Fruit fly (Drosophila melanogaster) whole organism: ENCODE measurements around the gene tal-2A.

Experiments used
- CG8478 ChIP-seq: fragments of >200 bp; optimal IDR thresholded peaks from 2 replicates; lab custom pipeline; 2018; ENCODE audit warnings: inconsistent platforms
- psq ChIP-seq: fragments of >200 bp; optimal IDR thresholded peaks from 2 replicates; lab custom pipeline; 2017
- usp ChIP-seq: fragments of >200 bp; optimal IDR thresholded peaks from 2 replicates; lab custom pipeline; 2017; ENCODE audit warnings: missing biosample characterization, missing genetic modification characterization, mixed read lengths

DNA sequence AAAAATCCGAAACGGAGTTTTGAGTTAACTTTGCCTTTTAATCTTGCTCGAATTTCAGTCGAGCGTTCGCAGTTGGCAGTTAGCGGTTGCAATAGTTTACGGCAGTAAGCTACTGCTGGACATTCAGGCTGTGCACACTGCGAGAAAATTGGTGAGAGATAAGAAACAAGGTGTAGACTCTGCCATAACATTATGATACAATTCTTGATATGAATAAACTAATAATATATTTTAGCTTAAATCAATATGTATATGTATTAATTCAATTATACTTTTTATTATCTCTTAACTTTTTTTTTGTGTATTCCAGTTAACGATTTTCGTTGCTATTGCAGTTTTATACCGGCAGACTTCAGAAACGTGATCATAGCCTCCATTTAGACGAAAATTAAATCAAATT lies 44.4 kb downstream of the tal-2A start:
- TF ChIP-seq CG8478 (lab: Kevin White, UChicago) (no peak), psq (lab: Kevin White, UChicago) (no peak), usp (GFP tag; lab: Kevin White, UChicago) (no peak)
